Worm (Caenorhabditis elegans) whole organism, L4/young adult: ENCODE measurements around the gene scl-15.

Source experiments
- W03F9.2 ChIP-seq: fragments of 150-350 bp; optimal IDR thresholded peaks from 2 replicates; lab custom pipeline; 2014; ENCODE audit warnings: missing biosample characterization, missing genetic modification characterization
- dao-5 ChIP-seq: sonication (generic microtip); optimal IDR thresholded peaks from 2 replicates; lab custom pipeline; 2016; ENCODE audit warnings: missing genotype, missing genetic modification characterization, moderate library complexity, missing compliant biosample characterization
- him-1 ChIP-seq: sonication (generic microtip); optimal IDR thresholded peaks from 2 replicates; lab custom pipeline; 2016; ENCODE audit warnings: missing genotype, missing genetic modification reagents, missing genetic modification characterization, missing compliant biosample characterization

ce11 chrII:3287073-3287472, 2.6 kb upstream of the scl-15 start, which contains the start of gene sri-63:
- TF ChIP-seq him-1 (tag; lab: Kevin White, UChicago): no peak
- no peak for TF ChIP-seq W03F9.2
- no peak for TF ChIP-seq dao-5
